Worm (Caenorhabditis elegans) whole organism, early embryonic: ENCODE results near the gene nlp-11.

Source experiments
- ama-1 ChIP-seq: fragments of 150-350 bp; optimal IDR thresholded peaks from 2 replicates; lab custom pipeline; 2014
- hnd-1 ChIP-seq: sonication (generic microtip); optimal IDR thresholded peaks from 2 replicates; lab custom pipeline; 2016; ENCODE audit warnings: missing genetic modification characterization, missing compliant biosample characterization
- pes-1 ChIP-seq: fragments of 200-800 bp; sonication (Bioruptor generic); IDR thresholded peaks from 2 replicates; pipeline ENCODE4 v1.3.6; 2022; ENCODE audit warnings: missing genetic modification reagents, missing genetic modification characterization, missing compliant biosample characterization
- sea-1 ChIP-seq: fragments of 200-800 bp; sonication (Bioruptor generic); conservative IDR thresholded peaks from 2 replicates; pipeline ENCODE4 v1.3.6; 2022; ENCODE audit warnings: missing genetic modification characterization, missing compliant biosample characterization
- tbx-11 ChIP-seq: fragments of 200-800 bp; sonication (Bioruptor generic); IDR thresholded peaks from 2 replicates; pipeline ENCODE4 v1.3.6; 2022; ENCODE audit warnings: missing genetic modification characterization, missing compliant biosample characterization
- tbx-37 ChIP-seq: fragments of 200-800 bp; sonication (Bioruptor generic); conservative IDR thresholded peaks from 2 replicates; pipeline ENCODE4 v1.3.6; 2022; ENCODE audit warnings: missing genetic modification reagents, missing genetic modification characterization, missing compliant biosample characterization
- tra-4 ChIP-seq: sonication (generic microtip); optimal IDR thresholded peaks from 2 replicates; lab custom pipeline; 2017; ENCODE audit warnings: missing genetic modification characterization, missing compliant biosample characterization

DNA sequence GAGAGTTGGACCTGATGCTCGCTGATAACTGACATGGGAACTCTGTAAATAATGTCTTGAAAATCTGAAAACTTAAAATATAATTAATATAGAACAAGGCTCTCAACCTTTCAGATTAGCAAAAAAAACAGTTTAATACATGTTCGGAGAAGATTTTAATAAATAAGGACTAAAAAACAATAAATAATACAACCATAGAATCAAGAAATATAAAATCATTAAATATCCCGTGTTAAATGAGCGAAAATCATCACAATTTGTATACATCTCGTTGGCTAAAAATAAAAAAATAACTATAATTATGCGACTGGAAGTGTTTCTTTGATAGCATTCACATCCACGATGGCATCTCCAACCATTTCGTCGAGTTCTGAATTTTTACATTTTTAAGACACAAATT lies 13.0 kb upstream of the nlp-11 start, which contains the start of gene Y53C12A.10:
- TF ChIP-seq pes-1 (GFP tag; lab: Robert Waterston, UW): no peak
- TF ChIP-seq ama-1 (lab: Kevin White, UChicago): no peak
- no peak for TF ChIP-seq tra-4 (tag; lab: Kevin White, UChicago)
- TF ChIP-seq hnd-1 (tag; lab: Kevin White, UChicago): no peak
- no peak for TF ChIP-seq sea-1 (GFP tag; lab: Robert Waterston, UW)
- no peak for TF ChIP-seq tbx-11 (GFP tag; lab: Robert Waterston, UW)
- no peak for TF ChIP-seq tbx-37
